Worm (Caenorhabditis elegans): ENCODE measurements around the gene acr-3.

acr-3 gene

ce11 chrX:6682683-6683082, 26.7 kb upstream of the acr-3 start, which contains the start of gene F38B6.8:
Gene F38B6.8, minus strand, starts transcription at chrX:6682783.
- TF ChIP-seq mab-9 (GFP tag; IDR thresholded peaks at IDR 0.05) (no peak), jun-1 (tag; optimal IDR thresholded peaks at IDR 0.05) (no peak), lin-39 (tag; optimal IDR thresholded peaks at IDR 0.05) (no peak), C04F5.9 (tag; optimal IDR thresholded peaks at IDR 0.05) (no peak), rnt-1 (tag; optimal IDR thresholded peaks at IDR 0.05) (no peak), irx-1 (tag; optimal IDR thresholded peaks at IDR 0.05) (no peak), elt-3 (tag; optimal IDR thresholded peaks at IDR 0.05) (no peak), aha-1 (tag; optimal IDR thresholded peaks at IDR 0.05) (no peak), hlh-17 (GFP tag; optimal IDR thresholded peaks at IDR 0.05; ENCODE audit: borderline replicate concordance) (no peak), alr-1 (tag; optimal IDR thresholded peaks at IDR 0.05; ENCODE audit: borderline replicate concordance) (no peak), ztf-11 (tag; optimal IDR thresholded peaks at IDR 0.05) (no peak), snpc-4 (tag; optimal IDR thresholded peaks at IDR 0.05) (no peak), lin-13 (GFP tag; optimal IDR thresholded peaks at IDR 0.05) (no peak), tbx-2 (tag; optimal IDR thresholded peaks at IDR 0.05) (no peak), dsc-1 (tag; optimal IDR thresholded peaks at IDR 0.05) (no peak), mef-2 (tag; optimal IDR thresholded peaks at IDR 0.05) (no peak), efl-3 (GFP tag; optimal IDR thresholded peaks at IDR 0.05) (no peak)

- TF ChIP-seq tbx-2 (tag; optimal IDR thresholded peaks at IDR 0.05) (peak; percentile 29), ceh-90 (tag; optimal IDR thresholded peaks at IDR 0.05) (no peak), vab-15 (tag; optimal IDR thresholded peaks at IDR 0.05) (peak; percentile 1), aha-1 (tag; optimal IDR thresholded peaks at IDR 0.05) (no peak), egl-13 (tag; optimal IDR thresholded peaks at IDR 0.05) (peak; percentile 36)
Measured at ce11 chrX:6687345-6687744, 22.0 kb upstream of the acr-3 start.

- TF ChIP-seq dsc-1 (tag; optimal IDR thresholded peaks at IDR 0.05) = peak; percentile 50
- no peak for TF ChIP-seq mab-9 (GFP tag; IDR thresholded peaks at IDR 0.05)
- TF ChIP-seq nhr-237 (tag; optimal IDR thresholded peaks at IDR 0.05) = no peak
- peak; percentile 85 for TF ChIP-seq ceh-63 (GFP tag; optimal IDR thresholded peaks at IDR 0.05)
- TF ChIP-seq fkh-4 (tag; optimal IDR thresholded peaks at IDR 0.05; ENCODE audit: borderline replicate concordance) = no peak
- TF ChIP-seq nhr-19 (GFP tag; conservative IDR thresholded peaks at IDR 0.05) = no peak
- TF ChIP-seq pag-3 (tag; optimal IDR thresholded peaks at IDR 0.05; ENCODE audit: borderline replicate concordance, insufficient read depth) = no peak
- TF ChIP-seq unc-86 (tag; optimal IDR thresholded peaks at IDR 0.05) = no peak
- TF ChIP-seq zag-1 (tag; optimal IDR thresholded peaks at IDR 0.05) = no peak
- no peak for TF ChIP-seq xbp-1 (tag; optimal IDR thresholded peaks at IDR 0.05)
- no peak for TF ChIP-seq aly-2 (tag; optimal IDR thresholded peaks at IDR 0.05)
- no peak for TF ChIP-seq nhr-76 (tag; optimal IDR thresholded peaks at IDR 0.05)
Measured at ce11 chrX:6687756-6688155, 21.6 kb upstream of the acr-3 start.

- TF ChIP-seq dsc-1 (tag; optimal IDR thresholded peaks at IDR 0.05) (peak; percentile 66), nhr-76 (tag; optimal IDR thresholded peaks at IDR 0.05) (no peak), snpc-4 (tag; optimal IDR thresholded peaks at IDR 0.05) (no peak)
Measured at ce11 chrX:6688953-6689562, 20.3 kb upstream of the acr-3 start.

- TF ChIP-seq fkh-10 (GFP tag; optimal IDR thresholded peaks at IDR 0.05) = peak; percentile 40
- TF ChIP-seq lsy-2 (tag; optimal IDR thresholded peaks at IDR 0.05) = no peak
Measured at ce11 chrX:6689985-6690384, 19.4 kb upstream of the acr-3 start, which contains the start of gene F38B6.6. Gene F38B6.6, minus strand, starts transcription at chrX:6690085.

- TF ChIP-seq nhr-237 (tag; optimal IDR thresholded peaks at IDR 0.05) (no peak), nhr-84 (tag; optimal IDR thresholded peaks at IDR 0.05) (no peak), alr-1 (tag; optimal IDR thresholded peaks at IDR 0.05; ENCODE audit: borderline replicate concordance) (no peak), unc-62 (GFP tag; optimal IDR thresholded peaks at IDR 0.05) (no peak), nhr-76 (tag; optimal IDR thresholded peaks at IDR 0.05) (no peak), mep-1 (tag; optimal IDR thresholded peaks at IDR 0.05) (no peak), lin-13 (GFP tag; optimal IDR thresholded peaks at IDR 0.05) (no peak), zip-4 (GFP tag; optimal IDR thresholded peaks at IDR 0.05) (no peak)
Measured at ce11 chrX:6691653-6692052, 17.7 kb upstream of the acr-3 start.

Data from whole organism, L1 larva.